Worm (Caenorhabditis elegans) whole organism, L2 larva: Measurements from ENCODE around the gene wnk-1.

Experiments
- C34F6.9 ChIP-seq: fragments of 150-350 bp; optimal IDR thresholded peaks from 2 replicates; lab custom pipeline; 2014; ENCODE audit warnings: missing biosample characterization, missing genetic modification characterization
- F13H6.1 ChIP-seq: sonication (generic microtip); optimal IDR thresholded peaks from 2 replicates; lab custom pipeline; 2016; ENCODE audit warnings: missing genetic modification characterization, missing compliant biosample characterization
- Y55F3AM.14 ChIP-seq: fragments of 200-800 bp; sonication (Bioruptor generic); optimal IDR thresholded peaks from 2 replicates; lab custom pipeline; 2018; ENCODE audit warnings: mild to moderate bottlenecking, missing genetic modification characterization, missing compliant biosample characterization
- ZK546.5 ChIP-seq: sonication (generic microtip); optimal IDR thresholded peaks from 2 replicates; lab custom pipeline; 2017; ENCODE audit warnings: missing biosample characterization, missing genetic modification characterization
- alr-1 ChIP-seq: fragments of 150-350 bp; optimal IDR thresholded peaks from 2 replicates; lab custom pipeline; 2014; ENCODE audit warnings: missing biosample characterization, missing genetic modification characterization
- aly-2 ChIP-seq: fragments of 150-350 bp; optimal IDR thresholded peaks from 2 replicates; lab custom pipeline; 2014; ENCODE audit warnings: missing biosample characterization, missing genetic modification characterization
- ama-1 ChIP-seq: fragments of 150-350 bp; optimal IDR thresholded peaks from 2 replicates; lab custom pipeline; 2018; ENCODE audit warnings: inconsistent platforms
- ceh-16 ChIP-seq: fragments of 150-350 bp; optimal IDR thresholded peaks from 2 replicates; lab custom pipeline; 2014; ENCODE audit warnings: missing biosample characterization, missing genetic modification characterization
- ceh-82 ChIP-seq: fragments of 150-350 bp; optimal IDR thresholded peaks from 2 replicates; lab custom pipeline; 2014; ENCODE audit warnings: missing biosample characterization, missing genetic modification characterization
- crh-2 ChIP-seq: sonication (generic microtip); optimal IDR thresholded peaks from 2 replicates; lab custom pipeline; 2017; ENCODE audit warnings: missing biosample characterization, missing genetic modification characterization
- egl-27 ChIP-seq: sonication (generic microtip); optimal IDR thresholded peaks from 3 replicates; lab custom pipeline; 2017; ENCODE audit warnings: missing biosample characterization, missing genetic modification reagents, missing genetic modification characterization
- elt-1 ChIP-seq: fragments of 150-350 bp; optimal IDR thresholded peaks from 2 replicates; lab custom pipeline; 2014; ENCODE audit warnings: missing biosample characterization, missing genetic modification characterization
- elt-3 ChIP-seq: sonication (generic microtip); optimal IDR thresholded peaks from 2 replicates; lab custom pipeline; 2017; ENCODE audit warnings: missing biosample characterization, missing genetic modification characterization
- gmeb-1 ChIP-seq: fragments of 150-350 bp; optimal IDR thresholded peaks from 2 replicates; lab custom pipeline; 2014; ENCODE audit warnings: missing biosample characterization, missing genetic modification characterization
- lin-11 ChIP-seq: fragments of 150-350 bp; sonication (generic microtip); optimal IDR thresholded peaks from 2 replicates; lab custom pipeline; 2014; ENCODE audit warnings: missing biosample characterization, missing genetic modification characterization, inconsistent platforms, mixed read lengths
- lin-13 ChIP-seq: fragments of 150-350 bp; optimal IDR thresholded peaks from 2 replicates; lab custom pipeline; 2014; ENCODE audit warnings: missing biosample characterization, missing genetic modification reagents, missing genetic modification characterization
- lin-39 ChIP-seq: fragments of 150-350 bp; optimal IDR thresholded peaks from 2 replicates; lab custom pipeline; 2014; ENCODE audit warnings: missing biosample characterization, missing genetic modification reagents, missing genetic modification characterization
- lsy-2 ChIP-seq, 2 experiments: fragments of 150-350 bp in 1 of 2; sonication (generic microtip) in 1 of 2; optimal IDR thresholded peaks; 2 replicates each; lab custom pipeline; 2014 to 2017; ENCODE audit warnings: missing biosample characterization in 2 of 2, missing genetic modification characterization in 2 of 2
- mdl-1 ChIP-seq, 2 experiments: fragments of 150-350 bp in 1 of 2; sonication (generic microtip) in 1 of 2; optimal IDR thresholded peaks; 2 replicates each; lab custom pipeline; 2017; ENCODE audit warnings: missing biosample characterization in 2 of 2, missing genetic modification characterization in 2 of 2
- nhr-10 ChIP-seq: sonication (generic microtip); optimal IDR thresholded peaks from 2 replicates; lab custom pipeline; 2017; ENCODE audit warnings: missing biosample characterization, missing genetic modification characterization
- nhr-11 ChIP-seq: fragments of 150-350 bp; optimal IDR thresholded peaks from 2 replicates; lab custom pipeline; 2014; ENCODE audit warnings: missing biosample characterization, missing genetic modification characterization
- nhr-12 ChIP-seq: fragments of 150-350 bp; optimal IDR thresholded peaks from 2 replicates; lab custom pipeline; 2014; ENCODE audit warnings: missing biosample characterization, missing genetic modification characterization
- nhr-129 ChIP-seq: fragments of 150-350 bp; optimal IDR thresholded peaks from 2 replicates; lab custom pipeline; 2014; ENCODE audit warnings: missing biosample characterization, missing genetic modification characterization
- nhr-21 ChIP-seq: fragments of 150-350 bp; optimal IDR thresholded peaks from 2 replicates; lab custom pipeline; 2014; ENCODE audit warnings: missing biosample characterization, missing genetic modification characterization
- nhr-23 ChIP-seq: fragments of 150-350 bp; optimal IDR thresholded peaks from 2 replicates; lab custom pipeline; 2014; ENCODE audit warnings: missing biosample characterization, missing genetic modification reagents, missing genetic modification characterization
- nhr-237 ChIP-seq: fragments of 150-350 bp; optimal IDR thresholded peaks from 2 replicates; lab custom pipeline; 2014; ENCODE audit warnings: missing biosample characterization, missing genetic modification characterization
- nhr-25 ChIP-seq: fragments of 150-350 bp; sonication (generic microtip); optimal IDR thresholded peaks from 3 replicates; lab custom pipeline; 2014; ENCODE audit warnings: missing biosample characterization, missing genetic modification characterization
- nhr-6 ChIP-seq: fragments of 150-350 bp; optimal IDR thresholded peaks from 2 replicates; lab custom pipeline; 2014; ENCODE audit warnings: missing biosample characterization, missing genetic modification characterization
- peb-1 ChIP-seq: fragments of 150-350 bp; optimal IDR thresholded peaks from 2 replicates; lab custom pipeline; 2014; ENCODE audit warnings: missing biosample characterization, missing genetic modification characterization
- sem-4 ChIP-seq: fragments of 150-350 bp; optimal IDR thresholded peaks from 2 replicates; lab custom pipeline; 2014; ENCODE audit warnings: missing biosample characterization, missing genetic modification reagents, missing genetic modification characterization
- skn-1 ChIP-seq: sonication (generic microtip); optimal IDR thresholded peaks from 2 replicates; lab custom pipeline; 2017; ENCODE audit warnings: missing biosample characterization, missing genetic modification characterization
- sma-9 ChIP-seq, 2 experiments: fragments of 150-350 bp in 1 of 2; sonication (generic microtip) in 1 of 2; optimal IDR thresholded peaks; 2 replicates each; lab custom pipeline; 2014 to 2016; ENCODE audit warnings: missing genetic modification characterization in 2 of 2, mild to moderate bottlenecking in 1 of 2, missing biosample characterization in 1 of 2, missing compliant biosample characterization in 1 of 2, missing genetic modification reagents in 1 of 2, moderate library complexity in 1 of 2
- unc-55 ChIP-seq: fragments of 150-350 bp; sonication (generic microtip); optimal IDR thresholded peaks from 3 replicates; lab custom pipeline; 2014; ENCODE audit warnings: missing biosample characterization, missing genetic modification reagents, missing genetic modification characterization
- unc-62 ChIP-seq: fragments of 150-350 bp; optimal IDR thresholded peaks from 2 replicates; lab custom pipeline; 2014; ENCODE audit warnings: missing biosample characterization, missing genetic modification reagents, missing genetic modification characterization
- ztf-4 ChIP-seq: fragments of 150-350 bp; optimal IDR thresholded peaks from 2 replicates; lab custom pipeline; 2014; ENCODE audit warnings: missing biosample characterization, missing genetic modification characterization

Gene wnk-1

DNA sequence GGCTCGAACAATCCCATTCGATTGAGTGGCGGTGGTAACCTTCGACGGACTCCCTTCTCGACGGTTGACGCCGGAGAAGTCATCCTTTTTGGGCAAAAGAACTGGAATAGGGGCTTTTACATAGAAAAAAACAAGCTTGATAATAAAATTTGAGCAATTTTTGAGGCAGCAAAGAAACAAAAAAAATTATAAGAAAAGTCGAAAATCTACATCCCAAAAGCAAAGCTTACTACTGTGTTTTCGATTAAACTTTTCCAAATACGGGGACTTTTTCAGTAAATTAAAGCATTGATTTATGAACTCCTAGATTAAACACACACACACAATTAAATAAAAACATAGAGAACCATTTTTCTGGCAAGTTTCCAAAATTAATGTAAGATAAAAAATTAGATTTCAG, 56.1 kb downstream of the wnk-1 start, which contains the start of gene Y11D7A.9:
Gene Y11D7A.9, minus strand, starts transcription at position 101 of the 400 bp plus-strand sequence.
- no peak for TF ChIP-seq sma-9 (GFP tag; optimal IDR thresholded peaks at IDR 0.05; lab: Kevin White, UChicago)
- no peak for TF ChIP-seq sma-9 (tag; optimal IDR thresholded peaks at IDR 0.05; lab: Kevin White, UChicago)
- no peak for TF ChIP-seq unc-55 (GFP tag; lab: Kevin White, UChicago)
- TF ChIP-seq nhr-25 (tag; lab: Kevin White, UChicago): no peak
- no peak for TF ChIP-seq crh-2
- TF ChIP-seq sem-4 (tag; lab: Kevin White, UChicago): no peak

ce11 chrIV:9256865-9257264, 57.0 kb downstream of the wnk-1 start:
- TF ChIP-seq elt-3 (tag; lab: Kevin White, UChicago) (no peak), ceh-16 (tag; lab: Kevin White, UChicago) (no peak)

DNA sequence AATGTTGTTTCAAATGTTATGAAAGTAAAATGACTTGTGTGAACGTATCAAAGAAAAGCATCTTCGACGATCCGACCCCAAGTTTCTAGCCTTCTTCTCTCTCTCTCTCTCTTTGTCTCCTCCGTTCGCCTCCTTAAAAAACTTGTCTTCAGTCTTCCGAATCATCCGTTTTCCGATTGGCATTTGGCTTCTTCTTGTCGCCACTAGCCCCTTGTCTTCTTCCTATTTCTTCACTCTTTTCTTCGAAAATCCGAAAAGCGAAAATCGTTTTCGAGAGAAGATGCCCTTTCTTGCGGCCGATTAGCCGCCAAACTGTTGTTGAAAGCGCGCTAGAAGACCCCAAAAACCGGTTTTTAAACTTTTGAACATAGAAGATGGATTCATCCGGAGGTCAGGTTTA, 58.6 kb downstream of the wnk-1 start:
- TF ChIP-seq unc-55 (GFP tag; lab: Kevin White, UChicago) (no peak), C34F6.9 (tag; lab: Kevin White, UChicago) (no peak), sem-4 (tag; lab: Kevin White, UChicago) (peak; percentile 9), ama-1 (lab: Kevin White, UChicago) (peak; percentile 44), nhr-21 (tag; lab: Kevin White, UChicago) (peak; percentile 50)

ce11 chrIV:9259687-9260086, 59.8 kb downstream of the wnk-1 start, which contains the start of gene Y11D7A.10:
Gene Y11D7A.10 (minus strand): TSS chrIV:9259768.
- TF ChIP-seq skn-1 (tag; lab: Kevin White, UChicago) (peak; percentile 80), ceh-16 (tag; lab: Kevin White, UChicago) (no peak)

ce11 chrIV:9260334-9260733, 60.4 kb downstream of the wnk-1 start:
- TF ChIP-seq gmeb-1 (tag; lab: Kevin White, UChicago): peak; percentile 44
- TF ChIP-seq C34F6.9 (tag; lab: Kevin White, UChicago): peak; percentile 66
- TF ChIP-seq unc-55 (GFP tag; lab: Kevin White, UChicago): peak; percentile 60
- peak; percentile 15 for TF ChIP-seq sma-9 (GFP tag; optimal IDR thresholded peaks at IDR 0.05; lab: Kevin White, UChicago)
- no peak for TF ChIP-seq sma-9 (tag; optimal IDR thresholded peaks at IDR 0.05; lab: Kevin White, UChicago)
- no peak for TF ChIP-seq ama-1 (lab: Kevin White, UChicago)
- peak; percentile 2 for TF ChIP-seq nhr-129 (tag; lab: Kevin White, UChicago)
- TF ChIP-seq, all 48 proteins: peak for 5

DNA sequence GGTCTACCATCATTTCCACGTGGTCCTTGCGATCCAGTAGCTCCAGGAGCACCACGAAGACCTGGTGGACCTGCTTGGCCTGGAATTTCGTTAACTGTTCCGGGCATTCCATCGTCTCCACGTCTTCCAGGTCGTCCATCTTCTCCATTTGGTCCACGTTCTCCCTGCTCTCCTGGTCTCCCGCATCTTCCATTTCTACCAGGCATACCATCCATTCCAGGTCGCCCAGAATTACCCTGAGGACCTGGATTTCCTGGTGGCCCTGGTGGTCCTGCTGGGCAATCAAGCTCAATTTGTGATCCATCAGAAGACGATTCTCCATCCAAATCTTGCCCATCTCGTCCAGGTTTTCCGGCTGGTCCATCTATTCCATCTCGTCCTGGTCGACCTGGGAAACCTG, 60.9 kb downstream of the wnk-1 start:
- no peak for TF ChIP-seq Y55F3AM.14 (GFP tag; lab: Kevin White, UChicago)
- TF ChIP-seq nhr-6 (tag; lab: Kevin White, UChicago): no peak
- no peak for TF ChIP-seq sma-9 (GFP tag; optimal IDR thresholded peaks at IDR 0.05; lab: Kevin White, UChicago)
- TF ChIP-seq sma-9 (tag; optimal IDR thresholded peaks at IDR 0.05; lab: Kevin White, UChicago): no peak
- TF ChIP-seq elt-1 (tag; lab: Kevin White, UChicago): no peak
- no peak for TF ChIP-seq ceh-82 (tag; lab: Kevin White, UChicago)
- no peak for TF ChIP-seq ztf-4 (tag; lab: Kevin White, UChicago)
- no peak for TF ChIP-seq nhr-10 (tag; lab: Kevin White, UChicago)
- TF ChIP-seq skn-1 (tag; lab: Kevin White, UChicago): no peak
- TF ChIP-seq sem-4 (tag; lab: Kevin White, UChicago): no peak
- TF ChIP-seq unc-62 (GFP tag; lab: Kevin White, UChicago): no peak
- TF ChIP-seq lin-11 (tag; lab: Kevin White, UChicago): no peak
- no peak for TF ChIP-seq nhr-11 (tag; lab: Kevin White, UChicago)
- TF ChIP-seq lin-39 (tag; lab: Kevin White, UChicago): no peak

DNA sequence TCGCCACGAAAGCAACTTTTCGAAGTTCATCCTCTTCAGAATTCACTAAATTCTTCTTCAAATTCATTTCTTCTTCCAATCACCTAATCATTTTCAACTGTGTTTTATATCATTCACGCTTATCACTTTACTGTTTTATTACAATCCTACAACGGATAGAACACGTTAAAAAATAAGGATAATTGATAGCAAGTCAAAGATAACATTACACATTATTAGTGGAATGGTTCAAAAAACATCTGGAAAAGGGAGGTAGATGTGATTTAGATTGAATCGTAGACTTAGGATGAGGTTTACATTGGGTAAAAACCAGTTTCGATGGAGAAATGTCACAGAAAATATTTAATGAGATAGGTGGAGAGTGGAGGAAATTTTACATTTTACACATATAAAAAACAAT, 61.8 kb downstream of the wnk-1 start, which contains the start of gene col-120:
Gene col-120, minus strand, starts transcription at position 101 of the 400 bp plus-strand sequence.
- TF ChIP-seq mdl-1 (tag; optimal IDR thresholded peaks at IDR 0.05; lab: Kevin White, UChicago) (no peak), ZK546.5 (tag; lab: Kevin White, UChicago) (no peak), alr-1 (tag; lab: Kevin White, UChicago) (no peak), peb-1 (tag; lab: Kevin White, UChicago) (no peak), ceh-16 (tag; lab: Kevin White, UChicago) (no peak), aly-2 (tag; lab: Kevin White, UChicago) (no peak), gmeb-1 (tag; lab: Kevin White, UChicago) (no peak), ceh-82 (tag; lab: Kevin White, UChicago) (no peak), nhr-12 (tag; lab: Kevin White, UChicago) (no peak), lin-13 (GFP tag; lab: Kevin White, UChicago) (no peak), nhr-25 (tag; lab: Kevin White, UChicago) (no peak), skn-1 (tag; lab: Kevin White, UChicago) (no peak), sma-9 (GFP tag; optimal IDR thresholded peaks at IDR 0.05; lab: Kevin White, UChicago) (no peak), sma-9 (tag; optimal IDR thresholded peaks at IDR 0.05; lab: Kevin White, UChicago) (no peak), nhr-237 (tag; lab: Kevin White, UChicago) (no peak), unc-62 (GFP tag; lab: Kevin White, UChicago) (no peak), F13H6.1 (tag; lab: Kevin White, UChicago) (no peak), lsy-2 (tag; optimal IDR thresholded peaks at IDR 0.05; lab: Kevin White, UChicago) (no peak), nhr-23 (tag; lab: Kevin White, UChicago) (no peak), egl-27 (tag; lab: Kevin White, UChicago) (no peak)
- TF ChIP-seq, all 48 proteins: peak for 0
